Worm (Caenorhabditis elegans) whole organism, mixed stage, embryonic: ENCODE results near the gene snt-1.

ENCODE experiments used
- M03D4.4 ChIP-seq: sonication (generic microtip); optimal IDR thresholded peaks from 2 replicates; lab custom pipeline; 2017; ENCODE audit warnings: mild to moderate bottlenecking, missing genetic modification characterization, missing compliant biosample characterization
- bed-3 ChIP-seq: fragments of 200-800 bp; sonication (Bioruptor generic); optimal IDR thresholded peaks from 3 replicates; lab custom pipeline; 2018; ENCODE audit warnings: mild to moderate bottlenecking, missing genetic modification characterization, moderate library complexity, missing compliant biosample characterization
- blmp-1 ChIP-seq: fragments of 150-350 bp; optimal IDR thresholded peaks from 2 replicates; lab custom pipeline; 2014; ENCODE audit warnings: missing biosample characterization, missing genetic modification characterization
- ceh-39 ChIP-seq: fragments of 150-350 bp; optimal IDR thresholded peaks from 2 replicates; lab custom pipeline; 2014; ENCODE audit warnings: missing biosample characterization, missing genetic modification characterization
- ceh-43 ChIP-seq: fragments of 200-800 bp; sonication (Bioruptor generic); optimal IDR thresholded peaks from 2 replicates; lab custom pipeline; 2018; ENCODE audit warnings: mild to moderate bottlenecking, missing genetic modification characterization, moderate library complexity, missing compliant biosample characterization
- ceh-83 ChIP-seq: fragments of 200-800 bp; sonication (Bioruptor generic); optimal IDR thresholded peaks from 2 replicates; lab custom pipeline; 2018; ENCODE audit warnings: mild to moderate bottlenecking, missing genetic modification characterization, missing compliant biosample characterization
- ces-1 ChIP-seq: fragments of 150-350 bp; optimal IDR thresholded peaks from 2 replicates; lab custom pipeline; 2014; ENCODE audit warnings: missing biosample characterization, missing genetic modification reagents, missing genetic modification characterization
- cnd-1 ChIP-seq: fragments of 200-800 bp; sonication (Bioruptor generic); optimal IDR thresholded peaks from 2 replicates; lab custom pipeline; 2018; ENCODE audit warnings: mild to moderate bottlenecking, missing genetic modification characterization, missing compliant biosample characterization
- drap-1 ChIP-seq: fragments of 200-800 bp; sonication (Bioruptor generic); optimal IDR thresholded peaks from 3 replicates; lab custom pipeline; 2018; ENCODE audit warnings: mild to moderate bottlenecking, missing genetic modification characterization, missing compliant biosample characterization
- elt-1 ChIP-seq: sonication (generic microtip); optimal IDR thresholded peaks from 2 replicates; lab custom pipeline; 2017; ENCODE audit warnings: missing genetic modification characterization, mild to moderate bottlenecking, missing compliant biosample characterization, antibody characterized with exemption, moderate library complexity, borderline replicate concordance; ENCODE audit not compliant: insufficient read depth
- elt-3 ChIP-seq: fragments of 150-350 bp; optimal IDR thresholded peaks from 2 replicates; lab custom pipeline; 2014; ENCODE audit warnings: missing biosample characterization, missing genetic modification characterization
- flh-1 ChIP-seq: fragments of 200-800 bp; sonication (Bioruptor generic); optimal IDR thresholded peaks from 2 replicates; lab custom pipeline; 2018; ENCODE audit warnings: mild to moderate bottlenecking, missing genetic modification characterization, moderate library complexity, missing compliant biosample characterization
- ham-2 ChIP-seq: fragments of 200-800 bp; sonication (Bioruptor generic); optimal IDR thresholded peaks from 2 replicates; lab custom pipeline; 2018; ENCODE audit warnings: mild to moderate bottlenecking, missing genetic modification characterization, missing compliant biosample characterization
- hlh-1 ChIP-seq: fragments of 150-350 bp; optimal IDR thresholded peaks from 2 replicates; lab custom pipeline; 2014; ENCODE audit warnings: missing biosample characterization, missing genetic modification reagents, missing genetic modification characterization
- lin-13 ChIP-seq: fragments of 150-350 bp; optimal IDR thresholded peaks from 2 replicates; lab custom pipeline; 2014; ENCODE audit warnings: missing biosample characterization, missing genetic modification characterization
- lin-32 ChIP-seq: fragments of 200-800 bp; sonication (Bioruptor generic); optimal IDR thresholded peaks from 2 replicates; lab custom pipeline; 2018; ENCODE audit warnings: mild to moderate bottlenecking, missing genetic modification characterization, missing compliant biosample characterization
- lsy-2 ChIP-seq: fragments of 150-350 bp; optimal IDR thresholded peaks from 2 replicates; lab custom pipeline; 2014; ENCODE audit warnings: missing biosample characterization, missing genetic modification characterization
- mab-5 ChIP-seq: fragments of 150-350 bp; optimal IDR thresholded peaks from 2 replicates; lab custom pipeline; 2014; ENCODE audit warnings: missing biosample characterization, missing genetic modification characterization
- mep-1 ChIP-seq: fragments of 150-350 bp; optimal IDR thresholded peaks from 2 replicates; lab custom pipeline; 2017; ENCODE audit warnings: missing biosample characterization, missing genetic modification reagents, missing genetic modification characterization, inconsistent platforms
- mls-2 ChIP-seq: sonication (generic microtip); optimal IDR thresholded peaks from 2 replicates; lab custom pipeline; 2016; ENCODE audit warnings: mild to moderate bottlenecking, missing genetic modification characterization, moderate library complexity, missing compliant biosample characterization
- nhr-12 ChIP-seq: fragments of 150-350 bp; optimal IDR thresholded peaks from 2 replicates; lab custom pipeline; 2014; ENCODE audit warnings: missing biosample characterization, missing genetic modification characterization
- nhr-2 ChIP-seq: fragments of 150-350 bp; optimal IDR thresholded peaks from 2 replicates; lab custom pipeline; 2014; ENCODE audit warnings: missing biosample characterization, missing genetic modification characterization
- nhr-237 ChIP-seq: fragments of 150-350 bp; optimal IDR thresholded peaks from 2 replicates; lab custom pipeline; 2014; ENCODE audit warnings: missing biosample characterization, missing genetic modification characterization
- nhr-28 ChIP-seq: fragments of 150-350 bp; optimal IDR thresholded peaks from 2 replicates; lab custom pipeline; 2014; ENCODE audit warnings: missing biosample characterization, missing genetic modification characterization
- nhr-76 ChIP-seq: sonication (generic microtip); optimal IDR thresholded peaks from 2 replicates; lab custom pipeline; 2017; ENCODE audit warnings: missing biosample characterization, missing genetic modification characterization
- pha-4 ChIP-seq: fragments of 150-350 bp; optimal IDR thresholded peaks from 2 replicates; lab custom pipeline; 2018; ENCODE audit warnings: missing biosample characterization, missing genetic modification reagents, missing genetic modification characterization
- sem-2 ChIP-seq: fragments of 200-800 bp; sonication (Bioruptor generic); optimal IDR thresholded peaks from 2 replicates; lab custom pipeline; 2018; ENCODE audit warnings: mild to moderate bottlenecking, missing genetic modification characterization, missing compliant biosample characterization
- snpc-4 ChIP-seq: fragments of 150-350 bp; optimal IDR thresholded peaks from 2 replicates; lab custom pipeline; 2014; ENCODE audit warnings: missing biosample characterization, missing genetic modification characterization
- sptf-1 ChIP-seq: sonication (generic microtip); optimal IDR thresholded peaks from 2 replicates; lab custom pipeline; 2017; ENCODE audit warnings: mild to moderate bottlenecking, missing genetic modification characterization, moderate library complexity, missing compliant biosample characterization
- tbx-8 ChIP-seq: fragments of 200-800 bp; sonication (Bioruptor generic); optimal IDR thresholded peaks from 2 replicates; lab custom pipeline; 2018; ENCODE audit warnings: mild to moderate bottlenecking, missing genetic modification characterization, moderate library complexity, missing compliant biosample characterization
- unc-120 ChIP-seq: sonication (generic microtip); optimal IDR thresholded peaks from 2 replicates; lab custom pipeline; 2017; ENCODE audit warnings: missing genetic modification characterization, missing compliant biosample characterization; ENCODE audit not compliant: poor library complexity, severe bottlenecking
- unc-39 ChIP-seq: fragments of 150-350 bp; optimal IDR thresholded peaks from 2 replicates; lab custom pipeline; 2014; ENCODE audit warnings: missing biosample characterization, missing genetic modification characterization
- unc-62 ChIP-seq: fragments of 150-350 bp; optimal IDR thresholded peaks from 2 replicates; lab custom pipeline; 2014; ENCODE audit warnings: missing biosample characterization, missing genetic modification reagents, missing genetic modification characterization
- zip-8 ChIP-seq: fragments of 150-350 bp; optimal IDR thresholded peaks from 2 replicates; lab custom pipeline; 2014; ENCODE audit warnings: missing biosample characterization, missing genetic modification characterization
- ztf-11 ChIP-seq: fragments of 150-350 bp; optimal IDR thresholded peaks from 2 replicates; lab custom pipeline; 2014; ENCODE audit warnings: missing biosample characterization, missing genetic modification characterization

The snt-1 gene

DNA sequence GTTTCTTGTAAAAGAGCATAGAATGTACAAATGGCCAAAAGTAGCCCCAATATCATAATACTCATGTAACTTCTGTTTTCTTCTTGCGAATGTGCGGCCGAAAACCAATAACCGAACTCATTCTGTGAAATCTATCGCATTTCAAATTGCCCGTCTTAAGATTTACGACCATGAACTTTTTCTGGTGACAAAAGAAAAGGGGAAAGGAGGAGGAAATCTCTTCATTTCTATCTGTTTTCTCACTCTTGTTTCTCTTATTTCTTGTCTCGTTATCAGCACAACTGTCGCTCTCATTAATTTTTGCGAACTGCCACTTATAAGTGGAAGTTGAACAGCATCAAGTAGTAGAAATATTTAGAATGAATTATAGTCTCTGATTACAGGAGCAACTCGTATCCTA is 30.3 kb downstream of the snt-1 start:
- no peak for TF ChIP-seq cnd-1
- no peak for TF ChIP-seq ztf-11 (tag; lab: Kevin White, UChicago)
- no peak for TF ChIP-seq lin-13
- TF ChIP-seq elt-3 (tag; lab: Kevin White, UChicago): no peak
- TF ChIP-seq nhr-76 (tag; lab: Kevin White, UChicago): no peak
- no peak for TF ChIP-seq ces-1 (GFP tag; lab: Kevin White, UChicago)
- TF ChIP-seq nhr-237: no peak
- TF ChIP-seq mls-2 (tag; lab: Kevin White, UChicago): no peak
- TF ChIP-seq hlh-1: peak; percentile 81
- no peak for TF ChIP-seq sem-2 (GFP tag; lab: Kevin White, UChicago)
- TF ChIP-seq ceh-83 (GFP tag; lab: Kevin White, UChicago): no peak
- no peak for TF ChIP-seq bed-3 (GFP tag; lab: Kevin White, UChicago)
- no peak for TF ChIP-seq M03D4.4 (tag; lab: Kevin White, UChicago)
- no peak for TF ChIP-seq ceh-39 (tag; lab: Kevin White, UChicago)
- TF ChIP-seq unc-39 (tag; lab: Kevin White, UChicago): no peak
- TF ChIP-seq mab-5 (tag; lab: Kevin White, UChicago): peak; percentile 44
- no peak for TF ChIP-seq blmp-1 (tag; lab: Kevin White, UChicago)
- TF ChIP-seq tbx-8: no peak
- TF ChIP-seq ham-2: no peak
- TF ChIP-seq nhr-28 (tag; lab: Kevin White, UChicago): no peak
- TF ChIP-seq pha-4: no peak
- TF ChIP-seq mep-1: no peak
- TF ChIP-seq unc-120: peak; percentile 72
- no peak for TF ChIP-seq flh-1
- TF ChIP-seq snpc-4 (tag; lab: Kevin White, UChicago): no peak
- no peak for TF ChIP-seq ceh-43 (GFP tag; lab: Kevin White, UChicago)
- TF ChIP-seq lin-32 (GFP tag; lab: Kevin White, UChicago): no peak
- peak; percentile 79 for TF ChIP-seq unc-62 (GFP tag; lab: Kevin White, UChicago)
- peak; percentile 30 for TF ChIP-seq sptf-1 (tag; lab: Kevin White, UChicago)
- TF ChIP-seq nhr-2: no peak
- TF ChIP-seq drap-1 (GFP tag; lab: Kevin White, UChicago): no peak
- TF ChIP-seq lsy-2: no peak
- no peak for TF ChIP-seq elt-1
- no peak for TF ChIP-seq nhr-12 (tag; lab: Kevin White, UChicago)
- no peak for TF ChIP-seq zip-8 (tag; lab: Kevin White, UChicago)

DNA sequence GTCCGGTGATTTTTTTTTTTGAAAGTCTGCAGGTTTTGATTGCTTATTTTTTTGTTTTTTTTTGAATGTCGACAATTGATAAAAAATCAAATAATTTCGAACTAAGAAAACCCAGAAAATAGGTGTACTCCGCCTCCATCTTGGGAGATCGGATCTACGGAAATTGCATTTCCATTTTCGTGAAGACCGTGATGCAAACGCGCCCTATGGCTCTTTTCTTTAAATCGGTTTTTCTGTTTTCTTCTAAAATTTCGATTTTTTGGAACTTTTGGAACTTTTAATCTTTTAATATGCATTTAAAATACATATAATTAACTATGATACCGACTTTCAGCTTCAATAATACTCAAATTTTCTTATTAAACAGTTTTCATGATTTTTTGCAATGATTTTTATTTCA is 31.2 kb downstream of the snt-1 start:
- TF ChIP-seq mep-1 (no peak), M03D4.4 (tag; lab: Kevin White, UChicago) (no peak), pha-4 (no peak), lin-32 (GFP tag; lab: Kevin White, UChicago) (no peak), ces-1 (GFP tag; lab: Kevin White, UChicago) (no peak), nhr-76 (tag; lab: Kevin White, UChicago) (no peak), nhr-237 (no peak), lsy-2 (no peak), mls-2 (tag; lab: Kevin White, UChicago) (no peak), nhr-12 (tag; lab: Kevin White, UChicago) (no peak), ceh-39 (tag; lab: Kevin White, UChicago) (no peak), ztf-11 (tag; lab: Kevin White, UChicago) (no peak), unc-62 (GFP tag; lab: Kevin White, UChicago) (no peak), tbx-8 (no peak)
- TF ChIP-seq, all 35 proteins: peak for 0

DNA sequence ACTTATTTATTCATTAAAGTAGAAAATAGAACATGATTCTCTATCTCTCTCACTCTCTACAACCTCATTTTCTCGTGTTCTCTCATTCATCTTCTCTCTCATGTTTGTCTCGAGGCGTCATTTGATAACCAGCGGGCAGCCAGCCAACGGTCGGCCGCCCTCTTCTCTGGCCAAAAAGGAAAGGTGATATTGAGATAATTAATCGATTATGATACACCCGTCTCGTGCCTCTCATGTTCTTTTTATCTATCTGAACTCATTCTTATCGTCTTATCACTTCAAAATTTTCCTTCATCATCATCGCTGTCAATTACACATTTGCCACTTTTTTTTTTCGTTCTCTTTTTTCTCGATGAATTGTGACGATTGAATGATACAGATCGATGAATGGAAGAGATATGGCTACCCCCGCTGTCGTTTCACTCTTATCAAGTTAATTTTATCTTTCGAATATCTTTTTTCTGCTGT is 31.9 kb downstream of the snt-1 start:
- TF ChIP-seq unc-62 (GFP tag; lab: Kevin White, UChicago): peak; percentile 39
- peak; percentile 79 for TF ChIP-seq unc-120
- TF ChIP-seq elt-1: peak; percentile 94
- no peak for TF ChIP-seq mab-5 (tag; lab: Kevin White, UChicago)
- TF ChIP-seq nhr-237: no peak
- peak; percentile 38 for TF ChIP-seq ces-1 (GFP tag; lab: Kevin White, UChicago)
- TF ChIP-seq elt-3 (tag; lab: Kevin White, UChicago): peak; percentile 81
- no peak for TF ChIP-seq M03D4.4 (tag; lab: Kevin White, UChicago)
- no peak for TF ChIP-seq ham-2

ce11 chrII:6843211-6843610 is 32.4 kb downstream of the snt-1 start:
- TF ChIP-seq hlh-1: peak; percentile 84
- TF ChIP-seq ces-1 (GFP tag; lab: Kevin White, UChicago): no peak
- TF ChIP-seq, all 35 proteins: peak for 1
